Worm (Caenorhabditis elegans): ENCODE measurements around the gene mex-5.

ce11 chrIV:13380506-13380905 is 27.0 kb downstream of the mex-5 start:
- TF ChIP-seq efl-1 (GFP tag; optimal IDR thresholded peaks at IDR 0.05) = no peak
- TF ChIP-seq lin-54 (GFP tag; optimal IDR thresholded peaks at IDR 0.05) = no peak
- no peak for TF ChIP-seq aptf-3 (GFP tag; IDR thresholded peaks at IDR 0.05)
- TF ChIP-seq pbrm-1 (GFP tag; IDR thresholded peaks at IDR 0.05) = no peak
- no peak for TF ChIP-seq snpc-4 (GFP tag; optimal IDR thresholded peaks at IDR 0.05)
- TF ChIP-seq snpc-4 (tag; optimal IDR thresholded peaks at IDR 0.05) = no peak
- TF ChIP-seq F57A8.1 (GFP tag; optimal IDR thresholded peaks at IDR 0.05) = no peak
- TF ChIP-seq hlh-26 (GFP tag; conservative IDR thresholded peaks at IDR 0.05) = no peak
- no peak for TF ChIP-seq somi-1 (GFP tag; optimal IDR thresholded peaks at IDR 0.05)
- TF ChIP-seq ama-1 (optimal IDR thresholded peaks at IDR 0.05) = no peak
- no peak for TF ChIP-seq ama-1 (GFP tag; optimal IDR thresholded peaks at IDR 0.05)
- TF ChIP-seq T07F8.4 (tag; optimal IDR thresholded peaks at IDR 0.05) = no peak
- no peak for TF ChIP-seq nfyb-1 (GFP tag; IDR thresholded peaks at IDR 0.05)
